Worm (Caenorhabditis elegans): ENCODE results near the gene lrx-1.

lrx-1 gene

DNA sequence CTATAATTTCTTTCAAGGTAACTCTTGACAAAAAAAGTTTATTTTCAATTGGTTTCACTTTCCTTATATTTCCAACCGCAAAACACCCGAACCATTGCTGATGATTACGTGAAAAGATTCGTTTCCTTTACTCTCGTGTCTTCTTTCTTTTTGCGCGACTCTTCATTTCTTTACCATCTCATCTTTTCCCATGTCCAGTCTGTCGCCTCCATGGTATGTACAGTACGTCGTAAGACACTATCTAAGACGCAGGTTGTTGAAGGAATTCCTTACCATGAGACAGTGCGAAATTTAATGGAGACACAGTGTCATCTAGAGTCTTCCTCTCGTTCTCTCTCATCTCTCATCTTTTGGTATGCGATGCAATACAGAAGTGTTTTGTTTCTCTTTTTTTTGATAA is 47.8 kb downstream of the lrx-1 start:
- no peak for TF ChIP-seq hlh-6 (tag; optimal IDR thresholded peaks at IDR 0.05)
- TF ChIP-seq pha-4 (tag; optimal IDR thresholded peaks at IDR 0.05) = no peak
- no peak for TF ChIP-seq Y22D7AL.16 (tag; optimal IDR thresholded peaks at IDR 0.05)
- TF ChIP-seq hlh-13 (GFP tag; optimal IDR thresholded peaks at IDR 0.05) = no peak
- no peak for TF ChIP-seq ceh-48 (tag; optimal IDR thresholded peaks at IDR 0.05)
- TF ChIP-seq eyg-1 (tag; optimal IDR thresholded peaks at IDR 0.05) = no peak
- no peak for TF ChIP-seq ceh-18 (tag; optimal IDR thresholded peaks at IDR 0.05)
- TF ChIP-seq hlh-30 (tag; optimal IDR thresholded peaks at IDR 0.05; ENCODE audit: insufficient read depth) = peak; percentile 68
- no peak for TF ChIP-seq npax-4 (tag; optimal IDR thresholded peaks at IDR 0.05)
- TF ChIP-seq tbx-7 (tag; optimal IDR thresholded peaks at IDR 0.05) = no peak
- no peak for TF ChIP-seq F13H6.1 (tag; optimal IDR thresholded peaks at IDR 0.05)
- peak; percentile 55 for TF ChIP-seq nfya-1 (tag; optimal IDR thresholded peaks at IDR 0.05)
- TF ChIP-seq fkh-6 (tag; optimal IDR thresholded peaks at IDR 0.05) = no peak
- no peak for TF ChIP-seq gmeb-2 (tag; optimal IDR thresholded peaks at IDR 0.05)
- TF ChIP-seq hlh-15 (tag; optimal IDR thresholded peaks at IDR 0.05) = no peak
- no peak for TF ChIP-seq dmd-4 (tag; optimal IDR thresholded peaks at IDR 0.05; ENCODE audit: borderline replicate concordance)
- no peak for TF ChIP-seq elt-4 (tag; optimal IDR thresholded peaks at IDR 0.05)
- no peak for TF ChIP-seq ceh-14 (tag; optimal IDR thresholded peaks at IDR 0.05)
- TF ChIP-seq ref-2 (tag; optimal IDR thresholded peaks at IDR 0.05) = no peak
- peak; percentile 23 for TF ChIP-seq elt-2 (tag; optimal IDR thresholded peaks at IDR 0.05)
- no peak for TF ChIP-seq odd-2 (tag; optimal IDR thresholded peaks at IDR 0.05)
- TF ChIP-seq ets-4 (tag; optimal IDR thresholded peaks at IDR 0.05) = no peak
- no peak for TF ChIP-seq sdc-2 (tag; optimal IDR thresholded peaks at IDR 0.05)
- no peak for TF ChIP-seq unc-86 (tag; optimal IDR thresholded peaks at IDR 0.05)
- TF ChIP-seq rnt-1 (tag; optimal IDR thresholded peaks at IDR 0.05) = no peak
- TF ChIP-seq nhr-11 (tag; optimal IDR thresholded peaks at IDR 0.05) = no peak
- peak; percentile 19 for TF ChIP-seq ceh-30 (tag; optimal IDR thresholded peaks at IDR 0.05)

DNA sequence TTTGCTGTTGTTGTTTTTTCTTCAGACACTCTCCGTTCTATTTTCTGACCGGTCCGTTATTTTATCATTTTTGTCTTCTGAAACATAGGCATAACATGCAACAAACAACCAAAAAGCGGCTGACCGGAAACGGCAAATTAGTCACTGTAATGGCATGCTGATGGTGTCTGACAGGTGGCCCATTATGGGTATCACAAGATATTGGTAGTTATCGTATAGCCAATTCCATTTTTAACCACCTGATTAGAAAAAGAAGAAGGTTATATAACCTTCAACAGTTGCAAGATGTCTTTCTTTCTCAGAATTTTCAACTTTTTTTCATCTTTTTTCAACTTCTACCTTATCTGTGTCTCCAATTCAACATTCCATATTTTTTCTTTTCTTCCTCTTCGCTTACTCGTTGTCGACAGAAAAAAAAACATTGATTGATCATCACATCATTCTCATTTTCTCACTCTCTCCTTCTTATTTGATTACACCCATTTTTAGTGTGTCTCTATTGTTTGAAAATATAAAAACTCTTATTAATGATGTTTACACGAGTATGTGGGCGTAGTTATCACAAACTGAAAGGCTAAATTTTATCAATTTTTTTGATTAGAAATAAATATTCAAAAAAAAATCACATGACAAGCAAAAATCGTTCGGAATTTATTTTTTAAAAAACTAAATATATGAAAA is 48.5 kb downstream of the lrx-1 start:
- TF ChIP-seq ref-2 (tag; optimal IDR thresholded peaks at IDR 0.05) = no peak
- no peak for TF ChIP-seq nhr-232 (tag; optimal IDR thresholded peaks at IDR 0.05)
- TF ChIP-seq syd-9 (tag; optimal IDR thresholded peaks at IDR 0.05) = no peak
- no peak for TF ChIP-seq ttx-3 (tag; optimal IDR thresholded peaks at IDR 0.05)
- no peak for TF ChIP-seq nhr-11 (tag; optimal IDR thresholded peaks at IDR 0.05)
- TF ChIP-seq pha-2 (tag; optimal IDR thresholded peaks at IDR 0.05) = no peak
- no peak for TF ChIP-seq pat-9 (tag; optimal IDR thresholded peaks at IDR 0.05)
- TF ChIP-seq pros-1 (tag; optimal IDR thresholded peaks at IDR 0.05) = no peak
- TF ChIP-seq hlh-8 (tag; optimal IDR thresholded peaks at IDR 0.05) = no peak
- TF ChIP-seq T23F11.4 (GFP tag; optimal IDR thresholded peaks at IDR 0.05) = no peak
- no peak for TF ChIP-seq npax-4 (tag; optimal IDR thresholded peaks at IDR 0.05)
- no peak for TF ChIP-seq F13H6.1 (tag; optimal IDR thresholded peaks at IDR 0.05)
- no peak for TF ChIP-seq madf-2 (tag; optimal IDR thresholded peaks at IDR 0.05)
- TF ChIP-seq hlh-15 (tag; optimal IDR thresholded peaks at IDR 0.05) = no peak
- TF ChIP-seq ahr-1 (tag; optimal IDR thresholded peaks at IDR 0.05) = no peak
- no peak for TF ChIP-seq che-1 (tag; optimal IDR thresholded peaks at IDR 0.05)
- TF ChIP-seq elt-4 (tag; optimal IDR thresholded peaks at IDR 0.05) = no peak

DNA sequence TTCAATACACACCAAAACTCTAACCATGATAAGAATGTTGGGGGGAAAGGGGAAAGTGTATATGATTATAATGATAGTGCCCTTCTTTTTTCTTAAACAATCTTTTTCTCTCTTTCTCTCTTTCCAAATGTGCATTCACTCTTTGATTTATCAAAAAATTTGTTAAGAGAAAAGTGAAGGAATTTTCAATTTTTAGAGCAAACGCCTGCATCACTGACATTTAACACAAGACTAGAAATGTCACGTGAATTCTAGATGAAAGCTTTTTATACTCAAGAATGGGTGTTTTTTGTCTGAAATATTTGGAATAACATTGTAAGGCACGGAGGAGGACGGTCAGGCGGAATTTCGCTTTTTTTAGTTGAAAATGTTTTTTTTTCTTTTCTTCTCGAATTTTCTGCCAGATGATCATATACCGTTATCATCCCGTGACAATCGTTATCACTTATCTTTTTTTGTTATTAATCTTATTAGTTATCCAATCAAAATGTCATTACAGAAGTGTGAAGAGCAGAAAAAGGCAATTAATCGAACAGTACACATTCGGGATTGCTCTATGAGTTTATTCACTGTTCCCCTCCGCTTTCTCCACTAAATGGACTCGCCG is 49.7 kb downstream of the lrx-1 start, which contains the start of the genes frm-7 and F55C5.17:
TSS of gene frm-7 (plus strand) at position 500 of the 607 bp plus-strand sequence.
TSS of gene F55C5.17 (plus strand) at position 557 of the 607 bp plus-strand sequence.
- TF ChIP-seq ttx-3 (tag; optimal IDR thresholded peaks at IDR 0.05) = no peak
- TF ChIP-seq hlh-30 (tag; optimal IDR thresholded peaks at IDR 0.05; ENCODE audit: insufficient read depth) = peak; percentile 38
- peak; percentile 57 for TF ChIP-seq elt-2 (tag; optimal IDR thresholded peaks at IDR 0.05)
